Worm (Caenorhabditis elegans): ENCODE data around the gene lips-2.

The lips-2 gene

DNA sequence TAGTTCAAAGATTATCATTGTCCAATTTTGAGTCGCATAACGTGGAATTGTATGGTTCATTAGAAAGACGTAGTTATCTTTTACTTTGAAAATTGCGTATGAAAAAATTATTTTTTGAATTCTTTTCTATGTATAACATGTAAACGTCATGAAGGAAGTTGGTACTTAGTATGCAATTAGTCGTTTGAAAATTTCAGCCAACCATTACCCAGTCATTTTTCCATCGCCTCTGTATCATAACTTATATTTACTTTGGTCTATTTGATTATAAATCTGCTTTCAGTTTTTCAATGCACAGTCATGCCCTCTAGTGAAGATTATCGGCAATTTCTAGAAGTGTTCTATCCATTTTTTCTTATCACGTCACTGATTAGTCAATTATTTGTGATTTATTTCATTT lies 40.8 kb downstream of the lips-2 start, which contains the start of gene srd-41:
Gene srd-41 (plus strand): TSS at position 301 of the 400 bp plus-strand sequence.
- TF ChIP-seq sea-2 (GFP tag; optimal IDR thresholded peaks at IDR 0.05): no peak
- no peak for TF ChIP-seq ama-1 (optimal IDR thresholded peaks at IDR 0.05)
- TF ChIP-seq aly-2 (tag; optimal IDR thresholded peaks at IDR 0.05): no peak
- TF ChIP-seq mdl-1 (tag; optimal IDR thresholded peaks at IDR 0.05): no peak
- TF ChIP-seq ceh-16 (tag; optimal IDR thresholded peaks at IDR 0.05): no peak
- TF ChIP-seq nhr-28 (tag; optimal IDR thresholded peaks at IDR 0.05): no peak
- TF ChIP-seq eor-1 (tag; optimal IDR thresholded peaks at IDR 0.05): no peak
- no peak for TF ChIP-seq skn-1 (tag; optimal IDR thresholded peaks at IDR 0.05)
- no peak for TF ChIP-seq hmg-11 (tag; optimal IDR thresholded peaks at IDR 0.05)
- no peak for TF ChIP-seq fkh-2 (tag; optimal IDR thresholded peaks at IDR 0.05)
- TF ChIP-seq elt-3 (tag; optimal IDR thresholded peaks at IDR 0.05): no peak
- no peak for TF ChIP-seq unc-62 (GFP tag; optimal IDR thresholded peaks at IDR 0.05)
- no peak for TF ChIP-seq nhr-76 (tag; optimal IDR thresholded peaks at IDR 0.05)
- TF ChIP-seq fos-1 (tag; optimal IDR thresholded peaks at IDR 0.05): no peak
- TF ChIP-seq elt-1 (tag; optimal IDR thresholded peaks at IDR 0.05): no peak
- no peak for TF ChIP-seq lin-39 (tag; optimal IDR thresholded peaks at IDR 0.05)
- no peak for TF ChIP-seq R02D3.7 (tag; optimal IDR thresholded peaks at IDR 0.05)
- TF ChIP-seq tbx-2 (tag; optimal IDR thresholded peaks at IDR 0.05): no peak

DNA sequence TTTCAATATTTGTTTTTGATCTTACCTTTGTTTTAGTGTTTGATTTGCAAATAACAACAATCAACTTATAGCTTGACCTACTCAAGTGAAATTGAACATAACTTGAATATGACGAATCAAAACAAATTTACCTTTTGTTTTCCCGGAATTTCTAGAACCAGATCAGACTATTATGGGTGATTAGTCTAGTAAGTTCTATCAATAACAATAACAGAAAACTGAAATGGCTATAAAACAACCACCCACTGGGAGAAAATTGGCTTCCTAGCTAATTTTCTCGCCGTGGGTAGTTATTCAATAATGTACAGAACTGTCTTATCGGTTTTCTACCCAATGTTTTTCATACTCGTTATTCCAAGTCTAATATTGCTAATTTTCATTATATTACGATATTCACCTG lies 43.1 kb downstream of the lips-2 start, which contains the start of gene srd-45:
Gene srd-45 (plus strand): TSS at position 301 of the 400 bp plus-strand sequence.
- TF ChIP-seq lin-15B (tag; optimal IDR thresholded peaks at IDR 0.05): no peak
- no peak for TF ChIP-seq mml-1 (tag; optimal IDR thresholded peaks at IDR 0.05)
- TF ChIP-seq nhr-237 (tag; optimal IDR thresholded peaks at IDR 0.05): no peak
- no peak for TF ChIP-seq elt-2 (tag; optimal IDR thresholded peaks at IDR 0.05)
- TF ChIP-seq ztf-4 (tag; optimal IDR thresholded peaks at IDR 0.05): no peak
- no peak for TF ChIP-seq nhr-43 (tag; optimal IDR thresholded peaks at IDR 0.05; ENCODE audit: poor library complexity, severe bottlenecking)
- no peak for TF ChIP-seq unc-39 (tag; optimal IDR thresholded peaks at IDR 0.05)

DNA sequence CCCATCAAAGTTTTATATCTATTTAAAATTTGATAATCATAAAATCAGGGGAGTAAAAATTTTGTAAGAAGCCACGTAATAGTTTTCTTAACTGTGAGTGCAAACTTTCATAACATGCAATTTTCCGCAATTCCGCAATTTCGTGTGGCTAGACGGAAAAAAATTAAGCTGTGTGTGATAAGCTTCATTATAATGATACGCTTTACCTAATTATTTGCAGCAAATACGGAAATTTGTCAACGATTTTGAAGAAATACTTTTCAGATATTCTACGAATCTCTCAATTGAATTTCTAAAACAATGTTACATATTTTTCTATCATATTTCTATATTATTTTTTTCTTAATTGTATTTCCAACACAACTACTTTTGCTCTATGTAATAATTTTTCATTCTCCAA lies 46.2 kb downstream of the lips-2 start, which contains the start of gene srd-46:
Gene srd-46 (plus strand): TSS at position 301 of the 400 bp plus-strand sequence.
- TF ChIP-seq lin-15B (tag; optimal IDR thresholded peaks at IDR 0.05): no peak

DNA sequence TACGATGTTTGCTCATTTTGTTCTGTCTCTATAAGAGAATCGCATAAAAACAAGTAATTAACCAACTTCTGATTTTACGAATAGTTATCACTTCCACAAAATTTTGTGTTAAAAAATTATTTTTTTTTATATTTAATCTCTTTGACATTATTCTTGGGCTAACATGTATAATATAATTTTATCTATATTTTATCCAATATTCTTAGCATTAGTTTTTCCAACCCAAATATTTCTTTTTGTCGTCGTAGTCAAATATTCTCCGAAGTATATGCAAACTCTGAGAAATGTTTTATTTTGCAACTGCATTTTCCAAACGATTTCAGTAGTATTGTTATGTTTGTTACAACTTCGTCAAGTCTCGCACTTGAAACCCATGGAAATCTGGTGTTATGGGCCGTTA lies 47.9 kb downstream of the lips-2 start, which contains the start of gene srd-47:
Gene srd-47 (plus strand): TSS at position 164 of the 400 bp plus-strand sequence.
- no peak for TF ChIP-seq jun-1 (tag; optimal IDR thresholded peaks at IDR 0.05)
- TF ChIP-seq nhr-12 (tag; optimal IDR thresholded peaks at IDR 0.05): no peak
- no peak for TF ChIP-seq snpc-4 (tag; optimal IDR thresholded peaks at IDR 0.05)
- no peak for TF ChIP-seq elt-1 (tag; optimal IDR thresholded peaks at IDR 0.05)
- TF ChIP-seq ztf-11 (tag; optimal IDR thresholded peaks at IDR 0.05): no peak
- no peak for TF ChIP-seq zag-1 (tag; optimal IDR thresholded peaks at IDR 0.05)
- TF ChIP-seq nhr-76 (tag; optimal IDR thresholded peaks at IDR 0.05): no peak
- no peak for TF ChIP-seq nhr-237 (tag; optimal IDR thresholded peaks at IDR 0.05)
- TF ChIP-seq egl-27 (tag; optimal IDR thresholded peaks at IDR 0.05): no peak
- no peak for TF ChIP-seq fkh-10 (GFP tag; optimal IDR thresholded peaks at IDR 0.05)
- no peak for TF ChIP-seq nhr-28 (tag; optimal IDR thresholded peaks at IDR 0.05)
- TF ChIP-seq nhr-11 (tag; optimal IDR thresholded peaks at IDR 0.05): no peak
- no peak for TF ChIP-seq ama-1 (optimal IDR thresholded peaks at IDR 0.05)
- no peak for TF ChIP-seq sea-2 (GFP tag; optimal IDR thresholded peaks at IDR 0.05)
- no peak for TF ChIP-seq ceh-9 (tag; optimal IDR thresholded peaks at IDR 0.05)

DNA sequence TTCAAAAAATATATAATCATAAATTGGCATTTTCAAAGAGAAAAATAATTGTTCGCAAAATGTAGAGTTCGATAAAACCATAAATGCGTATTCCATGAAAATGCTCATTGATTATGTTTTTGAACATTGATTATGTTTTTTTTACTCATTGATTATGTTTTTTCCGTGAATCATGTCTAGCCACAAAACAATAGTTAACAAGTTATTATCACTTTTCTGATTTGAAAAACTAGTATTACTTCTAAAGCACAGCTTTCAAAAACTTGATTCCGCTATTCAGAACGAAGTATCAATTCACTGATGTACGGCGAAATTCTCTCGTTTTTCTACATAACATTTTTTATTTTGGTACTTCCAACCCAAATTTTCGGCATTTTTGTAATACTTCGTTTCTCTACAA lies 50.2 kb downstream of the lips-2 start, which contains the start of gene srd-48:
Gene srd-48 (plus strand): TSS at position 301 of the 400 bp plus-strand sequence.
- TF ChIP-seq ztf-4 (tag; optimal IDR thresholded peaks at IDR 0.05) (no peak), ZK546.5 (tag; optimal IDR thresholded peaks at IDR 0.05) (no peak)

Measured in whole organism, L3 larva.